Fruit fly (Drosophila melanogaster) whole organism, prepupa: ENCODE measurements around the gene CG15912.
A peak's percentile ranks its signal among the peaks of the same experiment; 100 is the strongest.

ENCODE experiments used
- CG11294 ChIP-seq: fragments of 200-800 bp; sonication (Bioruptor generic); IDR thresholded peaks from 2 replicates; pipeline ENCODE4 v1.3.6; 2022; ENCODE audit warnings: missing biosample characterization, missing genetic modification characterization
- CG11902 ChIP-seq: fragments of 200-800 bp; sonication (Bioruptor generic); optimal IDR thresholded peaks from 3 replicates; lab custom pipeline; 2016; ENCODE audit warnings: missing biosample characterization, missing genetic modification characterization
- CG16779 ChIP-seq: fragments of 200-800 bp; sonication (Bioruptor generic); optimal IDR thresholded peaks from 3 replicates; lab custom pipeline; 2017; ENCODE audit warnings: missing biosample characterization, mild to moderate bottlenecking, missing genetic modification characterization
- CG31627 ChIP-seq: fragments of 200-800 bp; sonication (Bioruptor generic); optimal IDR thresholded peaks from 3 replicates; lab custom pipeline; 2016; ENCODE audit warnings: missing biosample characterization, missing genetic modification characterization
- CG34406 ChIP-seq: fragments of 200-800 bp; sonication (Bioruptor generic); optimal IDR thresholded peaks from 3 replicates; lab custom pipeline; 2016; ENCODE audit warnings: missing biosample characterization, missing genetic modification characterization
- CG4318 ChIP-seq: fragments of 200-800 bp; sonication (Bioruptor generic); optimal IDR thresholded peaks from 3 replicates; lab custom pipeline; 2017; ENCODE audit warnings: missing biosample characterization, mild to moderate bottlenecking, missing genetic modification characterization
- CG6163 ChIP-seq: fragments of 200-800 bp; sonication (Bioruptor generic); IDR thresholded peaks from 3 replicates; pipeline ENCODE4 v1.3.6; 2022; ENCODE audit warnings: missing biosample characterization, missing genetic modification characterization
- CG6276 ChIP-seq: fragments of 200-800 bp; sonication (Bioruptor generic); optimal IDR thresholded peaks from 2 replicates; lab custom pipeline; 2017; ENCODE audit warnings: missing biosample characterization, mild to moderate bottlenecking, missing genetic modification characterization
- CG6792 ChIP-seq: fragments of 200-800 bp; sonication (Bioruptor generic); optimal IDR thresholded peaks from 3 replicates; lab custom pipeline; 2016; ENCODE audit warnings: missing biosample characterization, missing genetic modification characterization
- CG6808 ChIP-seq: fragments of 200-800 bp; sonication (Bioruptor generic); optimal IDR thresholded peaks from 3 replicates; lab custom pipeline; 2017; ENCODE audit warnings: missing biosample characterization, missing genetic modification characterization, mild to moderate bottlenecking, moderate library complexity, missing genetic modification reagents
- CG7368 ChIP-seq: fragments of 200-800 bp; sonication (Bioruptor generic); optimal IDR thresholded peaks from 3 replicates; lab custom pipeline; 2016; ENCODE audit warnings: missing biosample characterization, missing genetic modification characterization
- CG8119 ChIP-seq: fragments of 200-800 bp; sonication (Bioruptor generic); IDR thresholded peaks from 3 replicates; pipeline ENCODE4 v1.3.6; 2022; ENCODE audit warnings: missing biosample characterization, missing genetic modification characterization
- Eip78C ChIP-seq: fragments of 200-800 bp; sonication (Bioruptor generic); peaks from one replicate; lab custom pipeline; 2016; ENCODE audit warnings: missing biosample characterization, missing genetic modification characterization
- Eip93F ChIP-seq: fragments of 200-800 bp; sonication (Bioruptor generic); optimal IDR thresholded peaks from 2 replicates; lab custom pipeline; 2016; ENCODE audit warnings: missing biosample characterization, mild to moderate bottlenecking, missing genetic modification characterization
- Gug ChIP-seq: fragments of 200-800 bp; sonication (Bioruptor generic); IDR thresholded peaks from 2 replicates; pipeline ENCODE4 v1.3.6; 2022; ENCODE audit warnings: missing biosample characterization, missing genetic modification characterization
- Hr39 ChIP-seq: fragments of 200-800 bp; sonication (Bioruptor generic); optimal IDR thresholded peaks from 2 replicates; lab custom pipeline; 2016; ENCODE audit warnings: missing biosample characterization, missing genetic modification characterization
- Hr4 ChIP-seq: fragments of 200-800 bp; sonication (Bioruptor generic); optimal IDR thresholded peaks from 3 replicates; lab custom pipeline; 2016; ENCODE audit warnings: missing biosample characterization, missing genetic modification characterization
- Lpt ChIP-seq: fragments of 200-800 bp; sonication (Bioruptor generic); optimal IDR thresholded peaks from 3 replicates; lab custom pipeline; 2016; ENCODE audit warnings: missing biosample characterization, missing genetic modification characterization
- Met ChIP-seq: fragments of 200-800 bp; sonication (Bioruptor generic); optimal IDR thresholded peaks from 3 replicates; lab custom pipeline; 2016; ENCODE audit warnings: missing biosample characterization, missing genetic modification characterization
- OdsH ChIP-seq: fragments of 200-800 bp; sonication (Bioruptor generic); optimal IDR thresholded peaks from 3 replicates; lab custom pipeline; 2016; ENCODE audit warnings: missing biosample characterization, missing genetic modification characterization
- Smox ChIP-seq: fragments of 200-800 bp; sonication (Bioruptor generic); optimal IDR thresholded peaks from 3 replicates; lab custom pipeline; 2016; ENCODE audit warnings: missing biosample characterization, missing genetic modification characterization
- Sox102F ChIP-seq: fragments of 200-800 bp; sonication (Bioruptor generic); optimal IDR thresholded peaks from 2 replicates; lab custom pipeline; 2016; ENCODE audit warnings: missing biosample characterization, mild to moderate bottlenecking, missing genetic modification characterization
- Sox14 ChIP-seq: fragments of 200-800 bp; sonication (Bioruptor generic); optimal IDR thresholded peaks from 3 replicates; lab custom pipeline; 2016; ENCODE audit warnings: missing biosample characterization, missing genetic modification characterization
- Sox15 ChIP-seq: fragments of 200-800 bp; sonication (Bioruptor generic); optimal IDR thresholded peaks from 3 replicates; lab custom pipeline; 2016; ENCODE audit warnings: missing biosample characterization, missing genetic modification characterization
- acj6 ChIP-seq: fragments of 200-800 bp; sonication (Bioruptor generic); optimal IDR thresholded peaks from 3 replicates; lab custom pipeline; 2016; ENCODE audit warnings: missing biosample characterization, missing genetic modification characterization
- cyc ChIP-seq: fragments of 200-800 bp; sonication (Bioruptor generic); optimal IDR thresholded peaks from 3 replicates; lab custom pipeline; 2016; ENCODE audit warnings: missing biosample characterization, missing genetic modification characterization
- dsx ChIP-seq: fragments of 200-800 bp; optimal IDR thresholded peaks from 3 replicates; lab custom pipeline; 2019; ENCODE audit warnings: missing biosample characterization, mild to moderate bottlenecking, missing genetic modification characterization, moderate library complexity; ENCODE audit not compliant: poor library complexity, severe bottlenecking
- esn ChIP-seq: fragments of 200-800 bp; sonication (Bioruptor generic); optimal IDR thresholded peaks from 2 replicates; lab custom pipeline; 2016; ENCODE audit warnings: missing biosample characterization, mild to moderate bottlenecking, missing genetic modification characterization, moderate library complexity
- fd59A ChIP-seq: fragments of 200-800 bp; sonication (Bioruptor generic); optimal IDR thresholded peaks from 2 replicates; lab custom pipeline; 2017; ENCODE audit warnings: missing biosample characterization, mild to moderate bottlenecking, missing genetic modification characterization, missing genetic modification reagents
- fd85E ChIP-seq: fragments of 200-800 bp; sonication (Bioruptor generic); optimal IDR thresholded peaks from 3 replicates; lab custom pipeline; 2016; ENCODE audit warnings: missing biosample characterization, missing genetic modification characterization
- lz ChIP-seq: fragments of 200-800 bp; sonication (Bioruptor generic); optimal IDR thresholded peaks from 3 replicates; lab custom pipeline; 2016; ENCODE audit warnings: missing biosample characterization, missing genetic modification characterization
- salr ChIP-seq, 2 experiments: fragments of 200-800 bp; sonication (Bioruptor generic); optimal IDR thresholded peaks; 3 replicates each; lab custom pipeline; 2016 to 2018; ENCODE audit warnings: missing biosample characterization in 2 of 2, missing genetic modification characterization in 2 of 2, mild to moderate bottlenecking in 1 of 2
- spab ChIP-seq: fragments of 200-800 bp; sonication (Bioruptor generic); optimal IDR thresholded peaks from 2 replicates; lab custom pipeline; 2017; ENCODE audit warnings: missing biosample characterization, mild to moderate bottlenecking, missing genetic modification characterization, missing genetic modification reagents
- topi ChIP-seq: fragments of 200-800 bp; sonication (Bioruptor generic); optimal IDR thresholded peaks from 3 replicates; lab custom pipeline; 2016; ENCODE audit warnings: missing biosample characterization, missing genetic modification characterization
- vri ChIP-seq: fragments of 200-800 bp; sonication (Bioruptor generic); optimal IDR thresholded peaks from 3 replicates; lab custom pipeline; 2016; ENCODE audit warnings: missing biosample characterization, mild to moderate bottlenecking, missing genetic modification characterization

CG15912 gene

DNA sequence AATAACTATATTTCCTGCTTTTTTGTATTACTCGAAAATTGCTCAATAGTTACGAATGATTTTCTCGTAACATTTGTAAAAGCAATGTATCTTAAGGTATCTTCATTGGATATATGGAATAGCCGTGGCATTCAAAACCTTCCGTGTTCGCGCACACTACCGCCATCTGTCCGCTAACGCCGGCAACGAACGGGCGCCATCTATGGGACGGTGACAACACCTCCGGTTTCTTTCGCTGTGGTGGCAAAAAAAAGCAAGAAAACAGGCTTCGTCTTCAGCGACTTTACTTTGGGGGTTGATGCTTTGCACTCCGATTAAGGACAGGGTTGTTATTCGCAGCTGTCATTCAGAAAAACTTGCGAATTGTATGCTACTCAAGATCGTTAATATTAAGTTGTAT, 41.7 kb upstream of the CG15912 start (continued):
- TF ChIP-seq lz (GFP tag; lab: Kevin White, UChicago) (peak; percentile 59), CG8119 (GFP tag; lab: Robert Waterston, UW) (no peak), Hr39 (GFP tag; lab: Kevin White, UChicago) (peak; percentile 39), CG11902 (GFP tag; lab: Kevin White, UChicago) (no peak), CG11294 (no peak), salr (GFP tag; optimal IDR thresholded peaks at IDR 0.05; lab: Kevin White, UChicago) (peak in 1 of 2 experiments; percentile 41), Sox102F (GFP tag; lab: Kevin White, UChicago) (peak; percentile 47), esn (GFP tag; lab: Kevin White, UChicago) (peak; percentile 62), CG16779 (no peak), acj6 (GFP tag; lab: Kevin White, UChicago) (peak; percentile 52)

DNA sequence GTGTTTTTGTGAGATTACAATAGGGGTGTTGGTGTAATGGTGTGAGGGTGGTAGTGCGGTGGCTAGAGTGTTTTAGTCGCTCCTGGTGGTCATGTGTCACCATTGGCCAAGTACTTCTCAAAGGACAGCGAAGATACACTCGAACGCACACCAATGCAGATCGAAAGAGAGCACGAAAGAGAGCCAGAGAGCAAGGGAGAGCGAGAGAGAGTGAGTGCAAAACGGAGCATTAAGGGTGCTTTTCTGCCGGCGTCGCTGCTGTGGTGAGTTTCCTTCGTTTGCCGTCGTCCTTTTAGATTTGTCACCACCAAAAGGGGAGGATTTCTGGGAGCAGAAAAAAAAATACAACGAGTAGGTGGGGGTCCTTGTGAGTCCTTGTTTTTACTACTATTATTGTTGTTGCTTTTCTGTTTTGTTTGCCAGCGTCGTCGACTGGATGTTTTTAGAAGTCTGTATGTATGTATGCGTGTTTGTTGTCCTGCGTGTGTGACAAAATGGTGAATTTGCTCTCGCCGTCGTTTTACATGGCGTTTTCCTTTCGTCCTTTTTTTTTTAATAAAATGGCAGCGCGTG, 40.7 kb upstream of the CG15912 start:
- TF ChIP-seq CG6276 (GFP tag; lab: Kevin White, UChicago) (no peak), dsx (no peak), CG16779 (no peak), Eip78C (GFP tag; lab: Kevin White, UChicago) (no peak), CG34406 (GFP tag; lab: Kevin White, UChicago) (no peak), Lpt (GFP tag; lab: Kevin White, UChicago) (no peak), CG6792 (GFP tag; lab: Kevin White, UChicago) (no peak), vri (GFP tag; lab: Kevin White, UChicago) (no peak)

DNA sequence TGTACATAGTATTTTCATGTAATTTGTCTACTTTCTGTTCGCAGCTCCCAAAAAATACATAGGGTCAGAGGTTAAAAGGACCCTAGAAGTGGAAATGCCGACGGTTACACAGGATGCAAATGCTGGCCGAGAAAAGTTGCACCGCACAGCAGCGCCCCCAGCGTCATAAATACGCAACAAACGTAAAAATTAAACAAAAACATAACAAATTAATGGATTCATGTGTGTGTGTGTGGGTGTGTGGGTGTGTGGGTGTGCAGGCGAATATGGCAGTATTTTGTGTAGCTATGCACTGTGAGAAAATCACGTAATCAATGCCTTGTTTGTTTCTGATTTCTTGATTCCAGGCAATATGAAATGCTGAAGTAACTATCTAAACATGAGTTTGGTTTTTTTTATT, 37.3 kb upstream of the CG15912 start:
- TF ChIP-seq fd85E (no peak), CG6808 (GFP tag; lab: Kevin White, UChicago) (no peak), Sox15 (GFP tag; lab: Kevin White, UChicago) (no peak), topi (GFP tag; lab: Kevin White, UChicago) (no peak), fd59A (GFP tag; lab: Kevin White, UChicago) (no peak), Smox (GFP tag; lab: Kevin White, UChicago) (no peak), CG11294 (no peak), Lpt (GFP tag; lab: Kevin White, UChicago) (no peak), Sox14 (GFP tag; lab: Kevin White, UChicago) (no peak), CG7368 (GFP tag; lab: Kevin White, UChicago) (no peak), CG6163 (GFP tag; lab: Robert Waterston, UW) (no peak), acj6 (GFP tag; lab: Kevin White, UChicago) (no peak), Met (GFP tag; lab: Kevin White, UChicago) (no peak), CG4318 (no peak), Hr4 (GFP tag; lab: Kevin White, UChicago) (no peak), Eip93F (no peak), CG31627 (no peak), Sox102F (GFP tag; lab: Kevin White, UChicago) (no peak), Gug (GFP tag; lab: Robert Waterston, UW) (no peak), OdsH (GFP tag; lab: Kevin White, UChicago) (no peak)

DNA sequence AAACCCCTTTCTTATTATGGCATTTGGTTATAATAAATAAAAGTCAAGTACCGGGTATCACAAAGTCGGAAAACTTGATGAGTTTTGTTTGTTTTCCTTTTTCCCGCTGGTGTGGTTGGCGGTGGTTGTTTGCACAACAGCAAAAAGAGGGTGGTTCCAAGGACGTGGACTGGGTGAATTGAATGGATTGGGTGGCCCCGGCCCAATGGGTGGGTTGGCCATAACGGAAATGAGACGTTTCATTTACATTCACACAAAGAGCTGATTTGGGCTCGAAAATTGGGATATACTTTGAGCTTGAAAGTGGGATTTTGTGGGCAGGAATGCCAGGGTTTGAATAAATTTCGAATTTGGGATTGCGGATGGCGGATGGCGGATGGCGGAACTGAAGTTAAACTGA, 28.0 kb upstream of the CG15912 start:
- TF ChIP-seq cyc (no peak), CG6808 (GFP tag; lab: Kevin White, UChicago) (no peak), spab (GFP tag; lab: Kevin White, UChicago) (no peak), Sox102F (GFP tag; lab: Kevin White, UChicago) (no peak)
- TF ChIP-seq, all 60 proteins: peak for 0
